Worm (Caenorhabditis elegans): ENCODE measurements around the gene C50D2.10.

DNA sequence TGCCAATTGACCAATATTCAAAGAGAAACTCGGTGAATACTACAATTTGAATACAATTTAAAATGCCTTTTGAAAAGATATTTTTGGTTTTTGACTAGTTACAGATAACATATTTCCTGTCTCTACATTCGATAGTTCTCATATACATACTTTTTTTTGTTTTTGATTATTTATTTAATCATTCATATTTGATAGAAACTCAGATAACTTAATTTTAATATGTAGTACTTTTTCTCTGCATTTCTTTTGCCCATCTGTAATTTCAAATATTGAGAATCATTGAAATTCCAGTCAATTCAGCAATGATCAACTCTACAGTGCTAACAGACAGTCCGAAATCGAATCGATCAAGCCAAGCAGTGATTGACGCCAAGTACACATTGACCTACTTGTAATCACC is 37.9 kb upstream of the C50D2.10 start, which contains the start of gene C23H3.2:
- TF ChIP-seq ztf-26 (tag; optimal IDR thresholded peaks at IDR 0.05) (no peak), sptf-2 (GFP tag; optimal IDR thresholded peaks at IDR 0.05) (no peak), sea-2 (GFP tag; IDR thresholded peaks at IDR 0.05) (no peak), T07F8.4 (tag; optimal IDR thresholded peaks at IDR 0.05) (no peak), nhr-120 (GFP tag; IDR thresholded peaks at IDR 0.05) (no peak), snpc-1.1 (tag; optimal IDR thresholded peaks at IDR 0.05; ENCODE audit: insufficient read depth) (no peak), die-1 (tag; optimal IDR thresholded peaks at IDR 0.05) (no peak)
